Worm (Caenorhabditis elegans): ENCODE results near the gene K01G12.3.

Gene K01G12.3

ce11 chrIV:14203162-14203561 is 9.9 kb downstream of the K01G12.3 start, which contains the start of gene F02H6.3:
Gene F02H6.3 (plus strand): TSS chrIV:14203427.
- TF ChIP-seq him-1 (tag; optimal IDR thresholded peaks at IDR 0.05) (no peak), dao-5 (tag; optimal IDR thresholded peaks at IDR 0.05) (no peak), W03F9.2 (tag; optimal IDR thresholded peaks at IDR 0.05) (no peak)

- TF ChIP-seq dao-5 (tag; optimal IDR thresholded peaks at IDR 0.05) (no peak), him-1 (tag; optimal IDR thresholded peaks at IDR 0.05) (no peak), W03F9.2 (tag; optimal IDR thresholded peaks at IDR 0.05) (no peak)
Observed at ce11 chrIV:14215777-14216176, 22.5 kb downstream of the K01G12.3 start.

ce11 chrIV:14219714-14220113 is 26.4 kb downstream of the K01G12.3 start, which contains the start of gene sqrd-1:
Gene sqrd-1 (plus strand): TSS chrIV:14219871.
- TF ChIP-seq dao-5 (tag; optimal IDR thresholded peaks at IDR 0.05), result no peak
- TF ChIP-seq W03F9.2 (tag; optimal IDR thresholded peaks at IDR 0.05), result no peak
- no peak for TF ChIP-seq him-1 (tag; optimal IDR thresholded peaks at IDR 0.05)

ce11 chrIV:14224912-14225311 is 31.6 kb downstream of the K01G12.3 start:
- TF ChIP-seq dao-5 (tag; optimal IDR thresholded peaks at IDR 0.05) (peak; percentile 14), him-1 (tag; optimal IDR thresholded peaks at IDR 0.05) (no peak), W03F9.2 (tag; optimal IDR thresholded peaks at IDR 0.05) (peak; percentile 48)

ce11 chrIV:14227138-14227537 is 33.8 kb downstream of the K01G12.3 start:
- TF ChIP-seq him-1 (tag; optimal IDR thresholded peaks at IDR 0.05), result no peak
- no peak for TF ChIP-seq W03F9.2 (tag; optimal IDR thresholded peaks at IDR 0.05)
- TF ChIP-seq dao-5 (tag; optimal IDR thresholded peaks at IDR 0.05), result no peak

ce11 chrIV:14228069-14228468 is 34.8 kb downstream of the K01G12.3 start, which contains the start of gene F02H6.7:
Gene F02H6.7 (minus strand): TSS chrIV:14228169.
- no peak for TF ChIP-seq dao-5 (tag; optimal IDR thresholded peaks at IDR 0.05)

- TF ChIP-seq him-1 (tag; optimal IDR thresholded peaks at IDR 0.05), result no peak
- no peak for TF ChIP-seq W03F9.2 (tag; optimal IDR thresholded peaks at IDR 0.05)
- no peak for TF ChIP-seq dao-5 (tag; optimal IDR thresholded peaks at IDR 0.05)
Observed at ce11 chrIV:14230799-14231198, 37.5 kb downstream of the K01G12.3 start, which contains the start of gene F02H6.6. Gene F02H6.6 (minus strand): TSS chrIV:14230899.

- TF ChIP-seq W03F9.2 (tag; optimal IDR thresholded peaks at IDR 0.05) (no peak), him-1 (tag; optimal IDR thresholded peaks at IDR 0.05) (no peak), dao-5 (tag; optimal IDR thresholded peaks at IDR 0.05) (no peak)
Observed at ce11 chrIV:14238976-14239375, 45.7 kb downstream of the K01G12.3 start, which contains the start of gene Y64G10A.1. Gene Y64G10A.1 (minus strand): TSS chrIV:14239076.

ce11 chrIV:14241382-14242122 is 48.3 kb downstream of the K01G12.3 start, which contains the start of gene Y64G10A.10:
Gene Y64G10A.10 (minus strand): TSS chrIV:14241432.
- TF ChIP-seq him-1 (tag; optimal IDR thresholded peaks at IDR 0.05), result no peak
- TF ChIP-seq dao-5 (tag; optimal IDR thresholded peaks at IDR 0.05), result no peak
- TF ChIP-seq W03F9.2 (tag; optimal IDR thresholded peaks at IDR 0.05), result no peak

- no peak for TF ChIP-seq W03F9.2 (tag; optimal IDR thresholded peaks at IDR 0.05)
- no peak for TF ChIP-seq him-1 (tag; optimal IDR thresholded peaks at IDR 0.05)
Observed at ce11 chrIV:14244357-14244756, 51.1 kb downstream of the K01G12.3 start, which contains the start of gene Y64G10A.2. Gene Y64G10A.2 (minus strand): TSS chrIV:14244457.
